Worm (Caenorhabditis elegans) whole organism, late embryonic: ENCODE measurements around the gene hda-5.

Experiments used
- C08G9.2 ChIP-seq: sonication (generic microtip); optimal IDR thresholded peaks from 2 replicates; lab custom pipeline; 2016; ENCODE audit warnings: mild to moderate bottlenecking, missing genetic modification characterization, moderate library complexity, missing compliant biosample characterization
- ceh-19 ChIP-seq: fragments of 200-800 bp; sonication (Bioruptor generic); optimal IDR thresholded peaks from 2 replicates; lab custom pipeline; 2018; ENCODE audit warnings: mild to moderate bottlenecking, missing genetic modification characterization, missing compliant biosample characterization
- ceh-30 ChIP-seq: fragments of 150-350 bp; optimal IDR thresholded peaks from 2 replicates; lab custom pipeline; 2014; ENCODE audit warnings: missing biosample characterization, missing genetic modification characterization
- ceh-6 ChIP-seq: fragments of 200-800 bp; sonication (Bioruptor generic); optimal IDR thresholded peaks from 2 replicates; lab custom pipeline; 2018; ENCODE audit warnings: mild to moderate bottlenecking, missing genetic modification characterization, missing compliant biosample characterization
- elt-2 ChIP-seq: sonication (generic microtip); optimal IDR thresholded peaks from 2 replicates; lab custom pipeline; 2016; ENCODE audit warnings: missing genetic modification reagents, missing genetic modification characterization, missing compliant biosample characterization
- elt-4 ChIP-seq: sonication (generic microtip); optimal IDR thresholded peaks from 2 replicates; lab custom pipeline; 2016; ENCODE audit warnings: missing genetic modification characterization, missing compliant biosample characterization
- fax-1 ChIP-seq: sonication (generic microtip); optimal IDR thresholded peaks from 2 replicates; lab custom pipeline; 2016; ENCODE audit warnings: missing genotype, missing genetic modification characterization, missing compliant biosample characterization
- gmeb-2 ChIP-seq: sonication (generic microtip); optimal IDR thresholded peaks from 2 replicates; lab custom pipeline; 2016; ENCODE audit warnings: missing genetic modification characterization, inconsistent platforms, missing compliant biosample characterization
- nhr-11 ChIP-seq: fragments of 150-350 bp; optimal IDR thresholded peaks from 2 replicates; lab custom pipeline; 2014; ENCODE audit warnings: missing biosample characterization, missing genetic modification characterization
- pha-2 ChIP-seq: sonication (generic microtip); optimal IDR thresholded peaks from 2 replicates; lab custom pipeline; 2017; ENCODE audit warnings: mild to moderate bottlenecking, missing genetic modification characterization, missing compliant biosample characterization
- pqm-1 ChIP-seq: sonication (generic microtip); optimal IDR thresholded peaks from 2 replicates; lab custom pipeline; 2016; ENCODE audit warnings: missing genetic modification characterization, missing compliant biosample characterization
- tbx-2 ChIP-seq: sonication (generic microtip); optimal IDR thresholded peaks from 2 replicates; lab custom pipeline; 2016; ENCODE audit warnings: missing genetic modification characterization, missing compliant biosample characterization
- unc-86 ChIP-seq: sonication (generic microtip); optimal IDR thresholded peaks from 2 replicates; lab custom pipeline; 2016; ENCODE audit warnings: missing genetic modification characterization, missing compliant biosample characterization
- ztf-16 ChIP-seq: sonication (generic microtip); optimal IDR thresholded peaks from 2 replicates; lab custom pipeline; 2017; ENCODE audit warnings: missing genetic modification characterization, missing compliant biosample characterization

DNA sequence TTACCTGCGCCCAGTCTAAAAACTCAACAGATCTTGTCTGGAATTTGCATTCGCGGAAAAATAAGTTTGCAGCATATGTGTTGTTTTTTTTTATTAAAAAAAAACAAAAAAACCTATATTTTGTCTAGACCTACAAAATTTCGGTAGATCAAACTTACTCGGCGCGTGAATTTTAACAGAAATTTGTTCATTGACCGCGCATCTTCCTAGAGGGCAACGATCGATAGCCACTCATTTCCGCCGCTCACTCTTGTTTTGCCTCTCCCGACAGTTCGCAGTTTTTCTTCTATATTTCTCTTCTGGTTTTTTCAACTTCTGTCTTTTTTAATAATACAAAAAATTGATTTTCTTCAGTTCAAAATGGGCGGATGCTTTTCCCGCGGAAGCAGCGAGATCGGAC, 11.6 kb downstream of the hda-5 start, which contains the start of gene F43G6.7:
- TF ChIP-seq ceh-30 (tag; lab: Kevin White, UChicago), result no peak
- no peak for TF ChIP-seq elt-2 (tag; lab: Kevin White, UChicago)
- no peak for TF ChIP-seq ztf-16 (tag; lab: Kevin White, UChicago)
- no peak for TF ChIP-seq tbx-2 (tag; lab: Kevin White, UChicago)
- TF ChIP-seq gmeb-2 (tag; lab: Kevin White, UChicago), result no peak
- TF ChIP-seq C08G9.2 (tag; lab: Kevin White, UChicago), result no peak
- TF ChIP-seq ceh-6 (GFP tag; lab: Kevin White, UChicago), result no peak
- no peak for TF ChIP-seq pha-2 (tag; lab: Kevin White, UChicago)
- TF ChIP-seq fax-1 (tag; lab: Kevin White, UChicago), result no peak
- no peak for TF ChIP-seq pqm-1 (tag; lab: Kevin White, UChicago)
- TF ChIP-seq elt-4 (tag; lab: Kevin White, UChicago), result no peak
- no peak for TF ChIP-seq unc-86
- TF ChIP-seq ceh-19, result no peak
- no peak for TF ChIP-seq nhr-11 (tag; lab: Kevin White, UChicago)
